Fruit fly (Drosophila melanogaster) Kc167 (cell line): ENCODE results near the gene Arp2.

Source experiments
- Myc ChIP-seq: fragments of >200 bp; optimal IDR thresholded peaks from 2 replicates; lab custom pipeline; 2017; ENCODE audit warnings: missing external identifiers
- Sin3A ChIP-seq: fragments of >200 bp; optimal IDR thresholded peaks from 2 replicates; lab custom pipeline; 2018; ENCODE audit warnings: missing external identifiers
- h ChIP-seq: fragments of >200 bp; optimal IDR thresholded peaks from 3 replicates; lab custom pipeline; 2018; ENCODE audit warnings: missing external identifiers
- insv ChIP-seq: fragments of >200 bp; optimal IDR thresholded peaks from 3 replicates; lab custom pipeline; 2018; ENCODE audit warnings: missing external identifiers
- psq ChIP-seq: fragments of >200 bp; optimal IDR thresholded peaks from 2 replicates; lab custom pipeline; 2017; ENCODE audit warnings: missing external identifiers
- ttk ChIP-seq: sonication (Bioruptor generic); optimal IDR thresholded peaks from 2 replicates; lab custom pipeline; 2017; ENCODE audit warnings: missing external identifiers

The Arp2 gene

DNA sequence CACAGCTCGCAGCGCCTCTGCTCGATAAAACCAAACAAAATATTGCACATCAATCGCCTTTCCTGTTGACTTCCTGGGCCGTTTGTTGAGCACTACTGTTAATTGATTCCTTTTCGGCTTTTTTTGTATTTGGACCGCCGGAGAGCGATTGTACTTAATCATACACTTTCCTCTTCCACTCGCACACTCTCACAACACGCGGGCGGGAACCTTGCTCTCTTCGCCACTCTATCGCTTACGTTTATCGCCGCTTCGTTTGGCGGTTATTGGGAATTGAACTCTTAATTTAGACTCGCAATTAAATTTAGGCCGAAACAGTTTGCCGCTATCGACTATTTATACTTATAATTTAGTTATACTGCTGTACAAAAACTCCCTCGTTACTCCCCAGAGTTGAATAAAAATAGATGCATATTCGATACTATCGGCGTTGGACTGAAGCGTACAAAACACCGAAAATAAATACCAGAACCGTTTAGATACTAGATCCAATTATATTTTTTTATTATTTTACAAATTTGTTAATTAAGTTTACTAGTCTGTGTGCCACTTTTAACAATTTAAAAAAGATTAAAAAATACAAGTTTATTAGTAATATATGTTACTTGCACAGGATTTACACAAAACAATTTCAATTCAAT is at the start of gene Arp2:
Gene Arp2, minus strand, starts transcription at position 427 of the 641 bp plus-strand sequence.
- TF ChIP-seq ttk (lab: Kevin White, UChicago) (no peak), Sin3A (lab: Kevin White, UChicago) (no peak), psq (lab: Kevin White, UChicago) (no peak), Myc (lab: Kevin White, UChicago) (no peak), insv (lab: Kevin White, UChicago) (no peak), h (no peak)

DNA sequence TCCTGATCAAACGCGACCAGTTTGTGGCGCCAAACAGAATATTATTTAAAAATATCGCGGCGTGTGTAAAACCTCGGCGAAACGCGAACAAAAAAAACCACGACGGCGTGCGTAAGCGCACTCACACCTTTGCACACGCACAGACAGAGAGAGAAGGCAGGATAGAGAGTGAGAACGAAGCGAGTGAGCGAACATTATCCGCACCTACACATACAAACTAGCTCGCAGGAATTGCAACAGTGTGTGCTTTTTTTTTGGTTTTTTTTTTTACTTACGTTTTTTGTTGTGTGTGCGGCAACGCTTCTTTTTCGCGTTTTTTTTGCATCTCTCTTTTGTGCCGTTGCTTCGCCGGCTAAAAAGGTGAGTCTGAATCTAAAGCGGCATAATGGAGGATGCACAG is 46.0 kb upstream of the Arp2 start:
- TF ChIP-seq Myc (lab: Kevin White, UChicago): no peak
- TF ChIP-seq psq (lab: Kevin White, UChicago): no peak
- no peak for TF ChIP-seq insv (lab: Kevin White, UChicago)
- TF ChIP-seq ttk (lab: Kevin White, UChicago): no peak
- TF ChIP-seq Sin3A (lab: Kevin White, UChicago): no peak
- no peak for TF ChIP-seq h

DNA sequence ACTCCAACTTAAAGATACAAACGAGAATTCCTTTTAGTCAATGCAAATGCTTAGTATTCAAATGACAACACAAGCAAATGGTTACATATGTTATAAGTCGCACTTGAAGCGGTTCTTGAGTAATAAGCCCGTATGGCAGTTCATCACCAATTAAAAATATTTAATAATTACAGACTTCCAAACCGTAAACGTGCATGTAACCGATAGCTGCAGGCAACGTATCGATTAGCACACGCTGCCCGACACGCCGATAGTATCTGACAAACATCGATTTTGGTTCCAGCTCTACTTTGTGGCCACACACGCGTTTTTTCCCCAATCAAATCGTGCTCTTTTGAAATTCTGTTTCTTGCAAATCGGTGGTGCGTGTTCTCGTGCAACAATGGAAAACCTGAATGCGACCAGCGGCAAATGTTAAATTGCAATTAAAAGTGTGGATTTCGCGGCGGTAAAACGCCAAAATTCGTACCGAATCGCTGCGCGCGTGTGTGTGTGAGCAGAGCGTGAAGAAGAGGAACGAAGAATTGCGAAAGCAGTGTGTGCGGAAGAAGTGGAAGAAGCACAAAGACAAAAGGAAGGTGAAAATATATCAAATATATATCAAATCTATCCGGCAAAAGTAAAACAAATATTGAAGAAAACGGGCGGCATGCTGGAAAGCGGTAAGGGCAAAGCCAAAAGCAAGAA is 45.4 kb upstream of the Arp2 start, which contains the start of the genes CG9784 and Nup153:
Gene CG9784, minus strand, starts transcription at position 238 of the 687 bp plus-strand sequence.
Gene Nup153, plus strand, starts transcription at position 264 of the 687 bp plus-strand sequence.
- TF ChIP-seq ttk (lab: Kevin White, UChicago): no peak
- no peak for TF ChIP-seq Myc (lab: Kevin White, UChicago)

DNA sequence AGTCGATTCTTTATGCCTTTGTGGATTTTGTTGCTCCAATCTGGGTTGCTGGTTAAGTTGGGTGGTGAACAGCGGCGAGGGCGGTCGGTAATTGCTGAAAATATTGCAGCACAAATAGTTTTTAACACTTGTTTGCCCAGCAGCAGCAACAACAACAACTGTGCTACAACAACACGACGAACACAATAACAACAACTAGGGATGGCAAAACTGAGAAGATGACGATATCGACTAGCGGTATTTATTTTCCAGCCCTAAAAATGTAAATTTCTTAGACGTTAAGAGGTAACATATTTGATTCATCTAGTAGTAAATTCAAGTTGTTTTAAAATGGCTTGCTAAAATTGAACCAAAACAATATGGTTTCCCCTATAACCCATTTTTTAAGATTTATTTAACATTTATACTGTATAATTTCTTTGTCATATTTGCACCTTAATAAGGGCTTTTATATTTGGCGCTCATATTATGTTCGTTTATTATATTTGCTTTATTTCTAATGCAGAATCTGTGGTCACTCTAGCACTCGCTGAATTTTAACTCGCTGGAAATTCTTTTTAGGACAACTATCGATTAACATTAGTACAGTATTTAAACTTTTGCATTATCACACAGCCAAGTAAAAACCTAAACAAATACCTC is 44.7 kb upstream of the Arp2 start:
- TF ChIP-seq Myc (lab: Kevin White, UChicago): no peak

DNA sequence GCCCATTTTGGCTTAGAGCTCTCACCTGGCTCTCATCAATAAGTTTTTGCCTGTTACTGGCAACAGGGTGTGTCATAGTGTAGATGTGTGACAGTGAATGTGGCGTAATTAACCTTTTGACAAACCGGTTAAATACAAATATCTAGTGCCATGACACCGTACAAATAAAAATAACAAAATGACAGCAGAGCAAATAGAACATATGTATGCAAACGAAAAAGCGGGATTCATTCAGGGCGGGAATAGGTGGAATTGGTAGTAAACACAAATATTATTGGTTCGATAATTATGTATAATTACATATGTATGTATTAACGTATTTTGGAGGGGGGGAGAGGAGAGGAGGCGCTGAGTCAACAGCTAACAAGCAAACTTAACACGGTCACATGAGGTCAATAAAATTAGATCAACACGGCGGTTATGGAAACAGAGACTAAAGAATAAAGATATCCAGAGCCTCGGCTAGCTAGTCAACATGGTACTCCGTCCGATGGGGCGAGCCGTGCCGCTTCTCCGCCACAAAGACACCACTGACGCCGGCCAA is 42.6 kb upstream of the Arp2 start:
- TF ChIP-seq psq (lab: Kevin White, UChicago) (no peak), Sin3A (lab: Kevin White, UChicago) (no peak), insv (lab: Kevin White, UChicago) (no peak), h (no peak), ttk (lab: Kevin White, UChicago) (no peak), Myc (lab: Kevin White, UChicago) (no peak)

DNA sequence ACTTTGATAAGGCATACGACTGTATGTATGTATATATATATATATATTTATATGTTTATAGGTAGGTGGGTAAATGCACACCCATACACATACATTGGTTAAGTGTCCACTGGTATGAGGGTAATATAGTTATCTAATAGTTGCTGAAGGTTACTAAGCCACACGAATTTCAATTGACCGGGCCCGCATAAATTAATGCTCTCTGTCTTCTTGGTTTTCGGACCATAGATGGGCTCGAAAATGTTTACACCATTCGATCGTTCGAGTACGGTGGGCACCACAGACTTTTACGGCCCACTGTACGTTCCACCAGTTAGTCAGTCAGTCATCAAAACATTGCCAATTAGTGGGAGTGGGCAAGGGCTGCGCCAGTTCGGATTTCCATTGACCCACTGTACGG is 41.6 kb upstream of the Arp2 start:
- TF ChIP-seq h: no peak
- no peak for TF ChIP-seq insv (lab: Kevin White, UChicago)
- TF ChIP-seq Sin3A (lab: Kevin White, UChicago): no peak
- TF ChIP-seq psq (lab: Kevin White, UChicago): no peak
- TF ChIP-seq ttk (lab: Kevin White, UChicago): no peak
- TF ChIP-seq Myc (lab: Kevin White, UChicago): no peak

DNA sequence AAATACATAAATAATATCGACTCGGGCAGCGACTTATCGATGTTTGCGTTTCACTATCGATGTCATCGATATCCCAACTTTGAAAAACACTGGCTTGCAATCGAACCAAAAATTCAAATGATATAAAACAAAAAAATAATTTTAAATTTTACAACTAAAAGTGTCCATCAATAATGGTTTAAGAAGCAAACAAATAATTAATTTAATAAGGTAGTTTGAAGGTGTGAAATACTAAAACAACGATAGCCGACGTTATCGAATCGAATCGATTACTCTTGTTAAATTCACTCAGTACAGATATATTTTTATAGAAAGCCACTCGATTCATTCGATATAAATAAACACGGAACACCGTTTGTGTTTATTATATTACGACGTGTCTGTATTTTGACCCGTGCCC is 39.6 kb upstream of the Arp2 start, which contains the start of the genes SMC3 and Ubc7:
Gene SMC3, minus strand, starts transcription at position 22 of the 400 bp plus-strand sequence.
Gene Ubc7, plus strand, starts transcription at position 260 of the 400 bp plus-strand sequence.
- TF ChIP-seq Myc (lab: Kevin White, UChicago) (no peak), ttk (lab: Kevin White, UChicago) (no peak), psq (lab: Kevin White, UChicago) (peak; percentile 92), h (no peak)

DNA sequence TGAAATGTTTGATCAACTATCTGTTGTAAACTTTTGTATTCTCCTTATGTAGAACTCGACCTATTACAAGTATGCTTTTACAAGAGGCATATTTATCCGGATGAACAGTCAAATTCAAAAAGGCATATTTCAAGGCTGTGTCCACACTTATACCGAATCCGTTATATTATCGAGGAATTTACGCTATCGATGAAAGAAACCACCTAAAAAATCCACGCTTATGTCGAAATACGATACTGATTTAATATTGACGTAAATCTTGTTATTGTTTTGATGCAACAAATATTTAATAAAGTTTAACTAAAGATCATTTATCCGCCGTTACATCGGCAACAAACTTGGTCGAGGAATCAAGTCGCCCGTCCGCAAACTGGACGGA is 33.9 kb upstream of the Arp2 start, which contains the start of gene CG13014:
Gene CG13014, plus strand, starts transcription at position 206 of the 379 bp plus-strand sequence.
- TF ChIP-seq h: no peak
- no peak for TF ChIP-seq insv (lab: Kevin White, UChicago)
- TF ChIP-seq ttk (lab: Kevin White, UChicago): no peak
- TF ChIP-seq Myc (lab: Kevin White, UChicago): no peak
- TF ChIP-seq psq (lab: Kevin White, UChicago): no peak
- no peak for TF ChIP-seq Sin3A (lab: Kevin White, UChicago)

DNA sequence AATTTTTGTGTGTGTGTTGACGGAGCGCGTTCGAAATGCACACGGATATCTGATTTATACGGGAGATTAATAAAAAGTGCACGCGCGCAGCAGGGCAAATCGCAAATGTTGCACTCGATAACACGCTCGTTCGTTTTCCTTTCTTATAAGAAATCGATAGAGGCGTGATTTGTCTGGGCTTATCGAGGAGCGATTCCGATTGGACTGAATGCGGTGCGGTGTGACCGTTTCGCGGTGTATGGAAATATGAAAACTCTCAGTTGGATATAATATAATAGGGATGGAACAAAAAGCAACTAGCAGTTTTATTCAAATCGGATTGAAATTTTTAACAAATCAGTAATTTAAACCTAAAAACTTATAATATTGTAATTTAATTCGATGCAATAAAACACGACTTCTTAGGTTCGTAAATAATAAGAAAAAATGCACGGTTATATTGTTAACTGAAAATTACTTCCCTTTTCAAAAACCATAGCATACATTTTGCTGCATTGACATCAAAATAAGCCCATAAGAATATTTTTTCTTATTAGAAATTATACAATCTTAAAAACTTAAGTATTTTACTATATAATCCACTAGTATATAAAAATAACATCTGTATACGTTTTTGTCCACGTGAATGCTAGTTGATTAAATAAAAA is 33.4 kb upstream of the Arp2 start, which contains the start of gene CanA-14F:
Gene CanA-14F, minus strand, starts transcription at position 152 of the 647 bp plus-strand sequence.
- no peak for TF ChIP-seq Sin3A (lab: Kevin White, UChicago)
- no peak for TF ChIP-seq Myc (lab: Kevin White, UChicago)
- TF ChIP-seq h: no peak
- TF ChIP-seq ttk (lab: Kevin White, UChicago): no peak
- no peak for TF ChIP-seq insv (lab: Kevin White, UChicago)
- no peak for TF ChIP-seq psq (lab: Kevin White, UChicago)

DNA sequence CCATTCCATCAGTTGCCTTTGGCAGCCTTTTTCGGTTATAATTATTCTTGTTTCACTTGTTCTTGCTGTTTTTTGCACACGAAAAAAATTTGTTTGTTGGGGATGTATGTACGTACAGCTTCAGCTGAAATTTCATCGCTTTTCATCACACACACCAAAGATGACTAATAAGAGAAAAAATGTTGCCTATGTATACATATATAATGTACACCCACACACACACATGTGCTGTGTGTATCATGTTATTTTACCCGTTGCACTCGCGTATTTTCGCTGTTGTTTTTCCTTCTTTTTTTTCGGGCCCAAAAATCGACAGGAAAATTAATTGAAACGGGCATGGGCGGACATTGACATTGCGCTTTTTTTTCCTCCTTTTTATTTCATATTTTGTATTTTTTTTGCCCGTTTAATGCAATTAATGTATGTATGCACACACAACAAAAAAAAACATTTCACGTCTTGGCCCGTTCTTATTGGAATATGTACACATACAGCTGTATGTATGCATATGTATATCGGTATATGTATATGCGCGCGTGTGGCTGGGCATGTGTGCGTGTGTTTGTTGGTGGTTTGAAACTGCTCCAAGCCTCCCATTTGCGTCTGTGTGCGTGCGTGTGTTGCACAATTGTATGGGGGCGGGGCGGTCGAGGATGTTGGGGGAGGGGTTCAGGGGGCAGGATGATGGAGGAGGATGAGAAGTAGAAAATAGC is 32.6 kb upstream of the Arp2 start:
- no peak for TF ChIP-seq ttk (lab: Kevin White, UChicago)
- TF ChIP-seq Sin3A (lab: Kevin White, UChicago): no peak
- no peak for TF ChIP-seq Myc (lab: Kevin White, UChicago)
- TF ChIP-seq psq (lab: Kevin White, UChicago): no peak
- no peak for TF ChIP-seq insv (lab: Kevin White, UChicago)
- no peak for TF ChIP-seq h
